Worm (Caenorhabditis elegans) whole organism, early embryonic: ENCODE measurements around the gene kvs-4.
A peak's percentile ranks its signal among the peaks of the same experiment; 100 is the strongest.

Source experiments
- B0310.2 ChIP-seq: sonication (generic microtip); optimal IDR thresholded peaks from 2 replicates; lab custom pipeline; 2016; ENCODE audit warnings: mild to moderate bottlenecking, missing genetic modification characterization, missing compliant biosample characterization
- F13C5.2 ChIP-seq: sonication (generic microtip); optimal IDR thresholded peaks from 2 replicates; lab custom pipeline; 2017; ENCODE audit warnings: mild to moderate bottlenecking, missing genetic modification characterization, inconsistent platforms, missing compliant biosample characterization
- aly-1 ChIP-seq: sonication (generic microtip); optimal IDR thresholded peaks from 2 replicates; lab custom pipeline; 2016; ENCODE audit warnings: missing genetic modification characterization, missing compliant biosample characterization
- ama-1 ChIP-seq: fragments of 150-350 bp; optimal IDR thresholded peaks from 2 replicates; lab custom pipeline; 2014
- ceh-13 ChIP-seq: fragments of 200-800 bp; sonication (Bioruptor generic); optimal IDR thresholded peaks from 2 replicates; lab custom pipeline; 2018; ENCODE audit warnings: mild to moderate bottlenecking, missing genetic modification characterization, missing compliant biosample characterization
- ceh-36 ChIP-seq: sonication (generic microtip); optimal IDR thresholded peaks from 2 replicates; lab custom pipeline; 2016; ENCODE audit warnings: missing genetic modification characterization, inconsistent platforms, missing compliant biosample characterization
- ets-7 ChIP-seq: sonication (generic microtip); optimal IDR thresholded peaks from 2 replicates; lab custom pipeline; 2016; ENCODE audit warnings: missing genotype, missing genetic modification characterization, missing compliant biosample characterization
- flt-1 ChIP-seq: fragments of 200-800 bp; sonication (Bioruptor generic); IDR thresholded peaks from 2 replicates; pipeline ENCODE4 v1.3.6; 2022; ENCODE audit warnings: missing genetic modification characterization, missing compliant biosample characterization
- hmbx-1 ChIP-seq: sonication (generic microtip); optimal IDR thresholded peaks from 2 replicates; lab custom pipeline; 2016; ENCODE audit warnings: mild to moderate bottlenecking, missing genetic modification characterization, missing compliant biosample characterization
- hmg-4 ChIP-seq: fragments of 200-800 bp; sonication (Bioruptor generic); optimal IDR thresholded peaks from 2 replicates; lab custom pipeline; 2018; ENCODE audit warnings: mild to moderate bottlenecking, missing genetic modification characterization, missing compliant biosample characterization
- hnd-1 ChIP-seq: sonication (generic microtip); optimal IDR thresholded peaks from 2 replicates; lab custom pipeline; 2016; ENCODE audit warnings: missing genetic modification characterization, missing compliant biosample characterization
- pes-1 ChIP-seq: fragments of 200-800 bp; sonication (Bioruptor generic); IDR thresholded peaks from 2 replicates; pipeline ENCODE4 v1.3.6; 2022; ENCODE audit warnings: missing genetic modification reagents, missing genetic modification characterization, missing compliant biosample characterization
- scrt-1 ChIP-seq: fragments of 200-800 bp; sonication (Bioruptor generic); IDR thresholded peaks from 2 replicates; pipeline ENCODE4 v1.3.6; 2022; ENCODE audit warnings: missing genetic modification characterization, missing compliant biosample characterization
- sea-1 ChIP-seq: fragments of 200-800 bp; sonication (Bioruptor generic); conservative IDR thresholded peaks from 2 replicates; pipeline ENCODE4 v1.3.6; 2022; ENCODE audit warnings: missing genetic modification characterization, missing compliant biosample characterization
- tbx-11 ChIP-seq: fragments of 200-800 bp; sonication (Bioruptor generic); IDR thresholded peaks from 2 replicates; pipeline ENCODE4 v1.3.6; 2022; ENCODE audit warnings: missing genetic modification characterization, missing compliant biosample characterization
- tbx-37 ChIP-seq: fragments of 200-800 bp; sonication (Bioruptor generic); conservative IDR thresholded peaks from 2 replicates; pipeline ENCODE4 v1.3.6; 2022; ENCODE audit warnings: missing genetic modification reagents, missing genetic modification characterization, missing compliant biosample characterization
- tra-4 ChIP-seq: sonication (generic microtip); optimal IDR thresholded peaks from 2 replicates; lab custom pipeline; 2017; ENCODE audit warnings: missing genetic modification characterization, missing compliant biosample characterization

The kvs-4 gene

DNA sequence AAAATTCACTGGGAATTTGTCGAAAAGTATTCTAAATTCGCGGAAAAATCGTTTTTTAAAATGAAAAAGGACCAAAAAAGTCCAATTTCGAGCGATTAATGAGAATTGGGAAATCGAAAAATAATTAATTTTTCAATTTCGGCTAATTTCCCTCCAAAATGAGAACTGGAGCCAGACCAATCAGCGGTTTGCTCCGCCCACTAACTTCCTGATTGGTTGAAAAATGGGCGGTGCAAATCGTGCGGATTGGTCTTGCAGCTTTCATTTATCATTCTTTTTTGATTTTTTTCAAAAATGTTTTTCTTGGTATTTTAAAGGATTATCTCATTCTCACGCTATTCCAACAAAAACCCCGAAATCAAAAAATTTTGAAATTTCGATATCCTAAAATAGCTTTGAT, 41.7 kb downstream of the kvs-4 start:
- TF ChIP-seq hmbx-1 (tag; lab: Kevin White, UChicago) (no peak), ceh-13 (GFP tag; lab: Kevin White, UChicago) (no peak)

DNA sequence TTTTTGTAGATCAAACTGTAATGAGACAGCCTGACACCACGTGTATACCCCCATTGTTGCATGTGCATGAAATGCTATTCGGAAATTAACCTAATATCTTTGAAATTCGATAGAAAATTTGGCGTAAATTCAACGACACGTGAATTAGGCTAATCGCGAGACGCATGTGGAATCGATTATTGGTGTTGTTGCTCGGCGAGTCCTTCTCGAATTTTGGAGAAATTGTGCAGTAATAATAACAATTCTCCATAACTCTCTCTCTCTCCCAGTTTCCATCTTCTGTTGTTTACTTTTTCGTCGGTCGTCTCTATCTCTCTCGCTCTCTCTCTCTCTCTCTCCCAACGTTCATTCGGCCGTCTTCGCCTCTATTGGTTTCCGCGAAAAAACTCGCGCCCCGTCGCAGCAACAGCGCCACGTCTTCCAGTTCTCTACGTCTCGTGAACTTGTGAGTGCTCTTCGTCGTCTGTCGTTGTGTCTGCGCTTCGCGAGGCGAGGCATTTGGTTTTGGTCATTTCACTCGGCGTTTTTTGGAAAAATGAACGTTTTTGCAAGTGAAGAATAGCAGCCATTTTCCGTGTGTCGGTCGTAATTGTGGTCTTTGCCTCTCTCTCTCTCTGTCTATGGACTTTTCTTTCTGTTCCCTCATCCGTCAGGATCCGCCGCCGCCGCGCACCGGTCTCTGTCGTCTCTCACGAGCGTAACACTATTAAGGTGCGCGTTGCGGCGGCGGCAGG, 42.3 kb downstream of the kvs-4 start:
- TF ChIP-seq ceh-36 (tag; lab: Kevin White, UChicago) (no peak), pes-1 (GFP tag; lab: Robert Waterston, UW) (no peak), hmbx-1 (tag; lab: Kevin White, UChicago) (no peak), hmg-4 (GFP tag; lab: Kevin White, UChicago) (no peak), ama-1 (lab: Kevin White, UChicago) (no peak), ceh-13 (GFP tag; lab: Kevin White, UChicago) (no peak), B0310.2 (tag; lab: Kevin White, UChicago) (no peak), tra-4 (tag; lab: Kevin White, UChicago) (no peak), ets-7 (tag; lab: Kevin White, UChicago) (no peak), tbx-11 (GFP tag; lab: Robert Waterston, UW) (no peak), scrt-1 (GFP tag; lab: Robert Waterston, UW) (no peak), hnd-1 (tag; lab: Kevin White, UChicago) (no peak), flt-1 (no peak), aly-1 (tag; lab: Kevin White, UChicago) (no peak), F13C5.2 (tag; lab: Kevin White, UChicago) (no peak), tbx-37 (no peak)

DNA sequence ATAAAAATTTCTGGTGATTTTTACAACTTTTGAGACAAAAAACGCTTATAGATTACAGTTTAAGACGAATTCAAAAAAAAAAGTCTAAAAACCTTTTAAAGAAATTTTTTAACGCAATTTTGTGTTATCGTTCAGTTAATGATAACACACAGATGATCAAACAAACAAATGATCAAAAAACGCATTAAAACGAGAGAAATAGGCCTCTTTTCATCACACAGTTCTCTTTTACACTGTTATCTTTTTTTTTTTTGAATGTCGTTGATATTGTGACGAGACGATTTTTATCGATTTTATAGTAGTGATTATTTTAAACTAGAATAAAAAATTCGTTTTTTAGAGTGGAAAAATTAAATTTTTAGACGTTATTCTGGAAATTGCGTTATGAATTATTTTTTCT, 47.4 kb downstream of the kvs-4 start:
- TF ChIP-seq B0310.2 (tag; lab: Kevin White, UChicago) (no peak), tbx-11 (GFP tag; lab: Robert Waterston, UW) (no peak), ama-1 (lab: Kevin White, UChicago) (no peak), aly-1 (tag; lab: Kevin White, UChicago) (no peak), scrt-1 (GFP tag; lab: Robert Waterston, UW) (no peak), flt-1 (no peak), pes-1 (GFP tag; lab: Robert Waterston, UW) (no peak), hmbx-1 (tag; lab: Kevin White, UChicago) (no peak), tbx-37 (no peak), hmg-4 (GFP tag; lab: Kevin White, UChicago) (no peak), F13C5.2 (tag; lab: Kevin White, UChicago) (no peak)

DNA sequence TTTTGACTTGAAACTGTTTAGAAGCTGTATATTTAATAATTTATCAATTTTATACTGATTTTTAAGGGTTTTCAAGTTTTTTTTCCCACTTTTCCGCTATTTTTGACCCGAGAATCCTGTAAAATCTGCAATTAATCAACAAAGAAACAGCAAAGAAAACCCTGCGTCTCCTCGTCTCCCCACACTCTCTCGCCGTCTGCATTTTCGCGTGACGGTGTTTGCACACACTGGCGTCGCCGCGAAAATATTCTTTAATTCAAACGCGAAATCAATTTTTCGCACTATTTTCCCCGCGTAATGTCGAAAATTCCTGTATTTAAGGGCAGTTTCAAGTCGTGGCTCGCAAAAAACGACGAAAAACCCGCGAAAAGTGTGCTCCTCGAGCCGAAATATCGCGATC, 50.9 kb downstream of the kvs-4 start, which contains the start of gene rsa-2:
Gene rsa-2 (plus strand): TSS at position 221 of the 400 bp plus-strand sequence.
- peak; percentile 52 for TF ChIP-seq F13C5.2 (tag; lab: Kevin White, UChicago)
- no peak for TF ChIP-seq ets-7 (tag; lab: Kevin White, UChicago)

DNA sequence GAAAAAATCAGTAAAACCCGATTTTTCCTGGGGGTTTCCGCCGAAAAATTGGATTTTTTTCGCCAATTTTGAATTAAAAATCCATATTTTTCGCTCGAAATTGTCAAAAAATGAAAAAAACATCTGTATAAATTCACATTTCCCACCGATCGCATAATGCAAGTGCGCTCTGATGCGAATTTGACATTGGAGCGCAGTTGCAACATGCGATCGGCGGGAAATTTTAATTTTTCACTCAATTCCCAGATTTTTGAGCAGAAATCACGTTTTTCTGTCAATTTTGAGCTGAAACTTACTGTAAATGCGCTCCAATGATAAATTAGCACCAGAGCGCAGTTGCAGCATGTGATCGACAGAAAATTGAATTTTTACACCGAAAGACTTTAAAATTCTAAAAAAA, 52.2 kb downstream of the kvs-4 start:
- TF ChIP-seq B0310.2 (tag; lab: Kevin White, UChicago) = no peak
- TF ChIP-seq ets-7 (tag; lab: Kevin White, UChicago) = no peak
- no peak for TF ChIP-seq aly-1 (tag; lab: Kevin White, UChicago)
- no peak for TF ChIP-seq ama-1 (lab: Kevin White, UChicago)
- no peak for TF ChIP-seq hmg-4 (GFP tag; lab: Kevin White, UChicago)
- TF ChIP-seq hmbx-1 (tag; lab: Kevin White, UChicago) = no peak
- TF ChIP-seq ceh-13 (GFP tag; lab: Kevin White, UChicago) = no peak
- no peak for TF ChIP-seq flt-1
- TF ChIP-seq F13C5.2 (tag; lab: Kevin White, UChicago) = no peak
- TF ChIP-seq tra-4 (tag; lab: Kevin White, UChicago) = no peak
- no peak for TF ChIP-seq pes-1 (GFP tag; lab: Robert Waterston, UW)
- TF ChIP-seq ceh-36 (tag; lab: Kevin White, UChicago) = no peak
- no peak for TF ChIP-seq scrt-1 (GFP tag; lab: Robert Waterston, UW)
- no peak for TF ChIP-seq hnd-1 (tag; lab: Kevin White, UChicago)
- TF ChIP-seq tbx-11 (GFP tag; lab: Robert Waterston, UW) = no peak
- TF ChIP-seq tbx-37 = no peak
- TF ChIP-seq sea-1 (GFP tag; lab: Robert Waterston, UW) = no peak

DNA sequence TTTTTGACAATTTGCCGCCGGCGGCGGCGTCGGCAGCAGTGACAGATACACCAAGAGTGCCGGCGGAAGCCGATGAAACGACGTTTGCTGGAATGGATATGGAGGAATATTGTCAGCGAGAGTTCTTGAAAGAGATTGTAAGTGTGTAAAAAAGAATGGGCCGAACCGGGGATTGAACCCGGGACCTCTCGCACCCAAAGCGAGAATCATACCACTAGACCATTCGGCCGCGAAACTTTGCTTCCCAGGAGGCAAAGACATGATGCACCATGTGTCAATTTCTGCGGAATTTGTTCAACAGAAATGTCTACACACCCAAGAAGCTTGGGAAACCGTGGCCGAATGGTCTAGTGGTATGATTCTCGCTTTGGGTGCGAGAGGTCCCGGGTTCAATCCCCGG, 54.3 kb downstream of the kvs-4 start:
- TF ChIP-seq hmbx-1 (tag; lab: Kevin White, UChicago) (no peak), ceh-13 (GFP tag; lab: Kevin White, UChicago) (no peak), ama-1 (lab: Kevin White, UChicago) (no peak), ceh-36 (tag; lab: Kevin White, UChicago) (no peak), pes-1 (GFP tag; lab: Robert Waterston, UW) (peak; percentile 50; the same call in 1 of the 2 replicates), F13C5.2 (tag; lab: Kevin White, UChicago) (no peak), flt-1 (0 out of 2 replicates have a peak, but pooled peaks have one; percentile 34), tbx-11 (GFP tag; lab: Robert Waterston, UW) (peak; percentile 45; the same call in 1 of the 2 replicates), B0310.2 (tag; lab: Kevin White, UChicago) (no peak), scrt-1 (GFP tag; lab: Robert Waterston, UW) (peak; percentile 50; the same call in 1 of the 2 replicates), aly-1 (tag; lab: Kevin White, UChicago) (no peak), tbx-37 (no peak; the same call in 1 of the 2 replicates), tra-4 (tag; lab: Kevin White, UChicago) (no peak), hnd-1 (tag; lab: Kevin White, UChicago) (peak; percentile 34), hmg-4 (GFP tag; lab: Kevin White, UChicago) (no peak), ets-7 (tag; lab: Kevin White, UChicago) (no peak), sea-1 (GFP tag; lab: Robert Waterston, UW) (no peak)

DNA sequence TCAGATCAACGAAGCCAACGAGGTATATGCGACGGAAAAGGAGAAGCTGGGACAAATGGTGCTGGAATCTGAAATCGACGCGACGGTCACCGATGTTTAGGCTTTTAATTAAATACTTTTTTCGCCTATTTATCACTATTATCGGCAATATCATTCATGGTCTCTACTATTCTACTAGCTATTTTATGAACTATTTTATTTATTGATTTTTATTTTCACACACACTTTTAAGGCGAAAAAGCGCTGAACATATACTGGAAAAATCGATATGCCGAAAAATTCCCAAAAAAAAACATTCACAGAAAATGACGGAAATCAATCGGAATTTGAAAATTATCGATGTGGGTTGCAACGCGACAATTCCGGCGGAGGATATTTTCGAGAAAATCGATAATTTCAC, 56.2 kb downstream of the kvs-4 start, which contains the start of gene W09D6.1:
Gene W09D6.1 (plus strand): TSS at position 301 of the 400 bp plus-strand sequence.
- TF ChIP-seq flt-1 = no peak
- no peak for TF ChIP-seq scrt-1 (GFP tag; lab: Robert Waterston, UW)
- no peak for TF ChIP-seq hmbx-1 (tag; lab: Kevin White, UChicago)
- TF ChIP-seq aly-1 (tag; lab: Kevin White, UChicago) = no peak
